Worm (Caenorhabditis elegans): ENCODE data around the gene Y39A1A.2.

- TF ChIP-seq nhr-28 (tag; optimal IDR thresholded peaks at IDR 0.05) = no peak
- TF ChIP-seq pha-4 (tag; optimal IDR thresholded peaks at IDR 0.05) = no peak
- TF ChIP-seq egl-5 (tag; optimal IDR thresholded peaks at IDR 0.05) = no peak
- no peak for TF ChIP-seq tbx-2 (tag; optimal IDR thresholded peaks at IDR 0.05)
- no peak for TF ChIP-seq jun-1 (tag; optimal IDR thresholded peaks at IDR 0.05)
- TF ChIP-seq ceh-9 (tag; optimal IDR thresholded peaks at IDR 0.05) = no peak
- no peak for TF ChIP-seq ceh-82 (tag; optimal IDR thresholded peaks at IDR 0.05)
- no peak for TF ChIP-seq aly-2 (tag; optimal IDR thresholded peaks at IDR 0.05)
- no peak for TF ChIP-seq lsy-12 (tag; optimal IDR thresholded peaks at IDR 0.05)
- TF ChIP-seq nhr-12 (tag; optimal IDR thresholded peaks at IDR 0.05) = no peak
- no peak for TF ChIP-seq ztf-4 (tag; optimal IDR thresholded peaks at IDR 0.05)
- TF ChIP-seq ama-1 (optimal IDR thresholded peaks at IDR 0.05) = no peak
- TF ChIP-seq lin-15B (tag; optimal IDR thresholded peaks at IDR 0.05) = no peak
- no peak for TF ChIP-seq lin-39 (tag; optimal IDR thresholded peaks at IDR 0.05)
These were observed at the start of gene Y39A1A.2 for ce11 chrIII:10603248-10603647.
